Fruit fly (Drosophila melanogaster) whole organism, wandering third instar larva: Measurements from ENCODE around the gene CG43138.

ENCODE experiments used
- Abd-B ChIP-seq: fragments of >200 bp; optimal IDR thresholded peaks from 2 replicates; lab custom pipeline; 2017; ENCODE audit warnings: missing biosample characterization, missing genetic modification characterization
- CG9705 ChIP-seq: fragments of 200-800 bp; sonication (Bioruptor generic); optimal IDR thresholded peaks from 2 replicates; lab custom pipeline; 2018; ENCODE audit warnings: missing biosample characterization, mild to moderate bottlenecking, missing genetic modification characterization
- CrebA ChIP-seq: fragments of 200-800 bp; sonication (Bioruptor generic); optimal IDR thresholded peaks from 2 replicates; lab custom pipeline; 2016; ENCODE audit warnings: missing biosample characterization, mild to moderate bottlenecking, missing genetic modification characterization, borderline replicate concordance
- Dif ChIP-seq: fragments of 200-275, 200-300 bp; sonication (Bioruptor generic); optimal IDR thresholded peaks from 2 replicates; lab custom pipeline; 2018; ENCODE audit warnings: missing biosample characterization, missing genetic modification characterization; ENCODE audit not compliant: partially characterized antibody
- HLH106 ChIP-seq: fragments of 200-800 bp; optimal IDR thresholded peaks from 3 replicates; lab custom pipeline; 2019; ENCODE audit warnings: missing biosample characterization, mild to moderate bottlenecking, missing genetic modification characterization, moderate library complexity
- Hnf4 ChIP-seq: fragments of 200-800 bp; sonication (Bioruptor generic); optimal IDR thresholded peaks from 2 replicates; lab custom pipeline; 2016; ENCODE audit warnings: missing biosample characterization, mild to moderate bottlenecking, missing genetic modification characterization
- Jra ChIP-seq: sonication (Bioruptor generic); optimal IDR thresholded peaks from 2 replicates; lab custom pipeline; 2016; ENCODE audit warnings: missing biosample characterization, missing genetic modification characterization
- Mio ChIP-seq: sonication (Bioruptor generic); optimal IDR thresholded peaks from 2 replicates; lab custom pipeline; 2016; ENCODE audit warnings: missing biosample characterization, missing genetic modification characterization
- Myc ChIP-seq: fragments of >200 bp; optimal IDR thresholded peaks from 2 replicates; lab custom pipeline; 2017
- N ChIP-seq: fragments of >200 bp; optimal IDR thresholded peaks from 2 replicates; lab custom pipeline; 2018; ENCODE audit warnings: missing biosample characterization, missing external identifiers, missing genetic modification characterization
- OdsH ChIP-seq: fragments of 200-800 bp; sonication (Bioruptor generic); optimal IDR thresholded peaks from 2 replicates; lab custom pipeline; 2016; ENCODE audit warnings: missing biosample characterization, mild to moderate bottlenecking, missing genetic modification characterization
- Rel ChIP-seq, 2 experiments: fragments of 200-800 bp; sonication (Bioruptor generic) in 1 of 2; optimal IDR thresholded peaks; 2 replicates in 1 of 2; 3 replicates in 1 of 2; lab custom pipeline; 2016 to 2019; ENCODE audit warnings: mild to moderate bottlenecking in 2 of 2, missing biosample characterization in 2 of 2, missing genetic modification characterization in 2 of 2, moderate library complexity in 1 of 2
- Sp1 ChIP-seq: fragments of 200-800 bp; sonication (Bioruptor generic); optimal IDR thresholded peaks from 3 replicates; lab custom pipeline; 2019; ENCODE audit warnings: missing biosample characterization, mild to moderate bottlenecking, missing genetic modification characterization, moderate library complexity
- Vsx2 ChIP-seq: fragments of 200-300, 225-300 bp; sonication (Bioruptor generic); optimal IDR thresholded peaks from 2 replicates; lab custom pipeline; 2018; ENCODE audit warnings: missing biosample characterization, missing genetic modification characterization; ENCODE audit not compliant: partially characterized antibody
- br ChIP-seq: fragments of 200-800 bp; sonication (Bioruptor generic); optimal IDR thresholded peaks from 2 replicates; lab custom pipeline; 2016; ENCODE audit warnings: missing biosample characterization, missing genetic modification characterization
- brk ChIP-seq: fragments of 200-800 bp; sonication (Bioruptor generic); optimal IDR thresholded peaks from 2 replicates; lab custom pipeline; 2016; ENCODE audit warnings: missing biosample characterization, mild to moderate bottlenecking, missing genetic modification characterization
- dl ChIP-seq, 2 experiments: fragments of 175-275, 200-275 bp in 1 of 2; fragments of 200-275 bp in 1 of 2; sonication (Bioruptor generic); optimal IDR thresholded peaks; lab custom pipeline; 2018; ENCODE audit warnings: mild to moderate bottlenecking in 2 of 2, missing biosample characterization in 2 of 2, missing genetic modification characterization in 2 of 2, moderate library complexity in 2 of 2; ENCODE audit not compliant: partially characterized antibody in 2 of 2, insufficient read depth in 1 of 2
- dmrt93B ChIP-seq: fragments of 200-800 bp; sonication (Bioruptor generic); optimal IDR thresholded peaks from 2 replicates; lab custom pipeline; 2018; ENCODE audit warnings: missing biosample characterization, mild to moderate bottlenecking, missing genetic modification characterization
- dsf ChIP-seq: sonication (Bioruptor generic); optimal IDR thresholded peaks from 2 replicates; lab custom pipeline; 2016; ENCODE audit warnings: missing biosample characterization, missing genetic modification characterization, borderline replicate concordance
- ey ChIP-seq: fragments of 200-800 bp; sonication (Bioruptor generic); optimal IDR thresholded peaks from 2 replicates; lab custom pipeline; 2016; ENCODE audit warnings: missing biosample characterization, missing genetic modification characterization
- foxo ChIP-seq, 2 experiments: fragments of 200-800 bp; sonication (Bioruptor generic); optimal IDR thresholded peaks; 2 replicates in 1 of 2; 3 replicates in 1 of 2; lab custom pipeline; 2016 to 2017; ENCODE audit warnings: missing biosample characterization in 2 of 2, missing genetic modification characterization in 2 of 2
- fru ChIP-seq: fragments of 200-800 bp; sonication (Bioruptor generic); optimal IDR thresholded peaks from 3 replicates; lab custom pipeline; 2016; ENCODE audit warnings: missing biosample characterization, mild to moderate bottlenecking, missing genetic modification characterization
- h ChIP-seq: fragments of 200-800 bp; sonication (Bioruptor generic); optimal IDR thresholded peaks from 3 replicates; lab custom pipeline; 2016; ENCODE audit warnings: missing biosample characterization, mild to moderate bottlenecking, missing genetic modification characterization
- jim ChIP-seq: fragments of 175-275, 200-325 bp; sonication (Bioruptor generic); optimal IDR thresholded peaks from 2 replicates; lab custom pipeline; 2016; ENCODE audit warnings: missing biosample characterization, mild to moderate bottlenecking, missing genetic modification characterization
- lola ChIP-seq: fragments of >200 bp; optimal IDR thresholded peaks from 2 replicates; lab custom pipeline; 2017; ENCODE audit warnings: missing biosample characterization, missing genetic modification characterization
- pan ChIP-seq: fragments of >200 bp; optimal IDR thresholded peaks from 2 replicates; lab custom pipeline; 2017
- psq ChIP-seq: fragments of 200-800 bp; sonication (Bioruptor generic); optimal IDR thresholded peaks from 3 replicates; lab custom pipeline; 2017; ENCODE audit warnings: missing biosample characterization, mild to moderate bottlenecking, missing genetic modification characterization, moderate library complexity
- rgr ChIP-seq: fragments of 200-800 bp; sonication (Bioruptor generic); optimal IDR thresholded peaks from 3 replicates; lab custom pipeline; 2016; ENCODE audit warnings: missing biosample characterization, mild to moderate bottlenecking, missing genetic modification characterization
- sage ChIP-seq: fragments of 200-800 bp; sonication (Bioruptor generic); optimal IDR thresholded peaks from 2 replicates; lab custom pipeline; 2016; ENCODE audit warnings: missing biosample characterization, mild to moderate bottlenecking, missing genetic modification characterization
- sv ChIP-seq: fragments of 200-800 bp; sonication (Bioruptor generic); optimal IDR thresholded peaks from 3 replicates; lab custom pipeline; 2016; ENCODE audit warnings: missing biosample characterization, missing genetic modification characterization
- tai ChIP-seq: sonication (Bioruptor generic); optimal IDR thresholded peaks from 2 replicates; lab custom pipeline; 2016; ENCODE audit warnings: missing biosample characterization, missing genetic modification characterization
- usp ChIP-seq: fragments of >200 bp; optimal IDR thresholded peaks from 2 replicates; lab custom pipeline; 2017; ENCODE audit warnings: missing biosample characterization, missing genetic modification characterization
- woc ChIP-seq: sonication (Bioruptor generic); optimal IDR thresholded peaks from 2 replicates; lab custom pipeline; 2016; ENCODE audit warnings: missing biosample characterization, mild to moderate bottlenecking, missing genetic modification characterization

Gene CG43138

dm6 chrX:7542540-7542939 is 14.4 kb downstream of the CG43138 start:
- TF ChIP-seq Rel (GFP tag; optimal IDR thresholded peaks at IDR 0.05; lab: Kevin White, UChicago) (no peak), Rel (tag; optimal IDR thresholded peaks at IDR 0.05; lab: Kevin White, UChicago) (no peak), sage (GFP tag; lab: Kevin White, UChicago) (no peak), lola (GFP tag; lab: Kevin White, UChicago) (no peak)

dm6 chrX:7543891-7544290 is 15.8 kb downstream of the CG43138 start:
- TF ChIP-seq usp (GFP tag; lab: Kevin White, UChicago) (no peak), dmrt93B (GFP tag; lab: Kevin White, UChicago) (peak; percentile 3), tai (GFP tag; lab: Kevin White, UChicago) (no peak), N (GFP tag; lab: Kevin White, UChicago) (no peak), Mio (no peak), dsf (GFP tag; lab: Kevin White, UChicago) (no peak), sv (GFP tag; lab: Kevin White, UChicago) (no peak), jim (GFP tag; lab: Kevin White, UChicago) (no peak), CG9705 (no peak), foxo (GFP tag; optimal IDR thresholded peaks at IDR 0.05; lab: Kevin White, UChicago) (peak in 1 of 2 experiments; percentile 46), Jra (no peak), br (peak; percentile 37), dl (GFP tag; optimal IDR thresholded peaks at IDR 0.05; lab: Kevin White, UChicago; ENCODE audit: insufficient read depth in 1 of 2, partially characterized antibody in 2 of 2) (no peak), Vsx2 (GFP tag; lab: Kevin White, UChicago) (no peak), OdsH (GFP tag; lab: Kevin White, UChicago) (peak; percentile 29), h (GFP tag; lab: Kevin White, UChicago) (peak; percentile 48), sage (GFP tag; lab: Kevin White, UChicago) (no peak), rgr (GFP tag; lab: Kevin White, UChicago) (peak; percentile 43), fru (GFP tag; lab: Kevin White, UChicago) (peak; percentile 54), Sp1 (GFP tag; lab: Kevin White, UChicago) (peak; percentile 24), Hnf4 (peak; percentile 6), psq (GFP tag; lab: Kevin White, UChicago) (peak; percentile 5), brk (no peak), HLH106 (tag; lab: Kevin White, UChicago) (peak; percentile 30), ey (GFP tag; lab: Kevin White, UChicago) (peak; percentile 38), Myc (lab: Kevin White, UChicago) (no peak), woc (peak; percentile 2), pan (lab: Kevin White, UChicago) (no peak)

dm6 chrX:7546362-7546761 is 18.3 kb downstream of the CG43138 start:
- TF ChIP-seq h (GFP tag; lab: Kevin White, UChicago) = peak; percentile 11
- TF ChIP-seq Abd-B (GFP tag; lab: Kevin White, UChicago) = no peak
- no peak for TF ChIP-seq Dif (GFP tag; lab: Kevin White, UChicago)

- TF ChIP-seq jim (GFP tag; lab: Kevin White, UChicago) (no peak), br (no peak), usp (GFP tag; lab: Kevin White, UChicago) (no peak), psq (GFP tag; lab: Kevin White, UChicago) (no peak), CrebA (GFP tag; lab: Kevin White, UChicago) (no peak), Abd-B (GFP tag; lab: Kevin White, UChicago) (no peak), N (GFP tag; lab: Kevin White, UChicago) (no peak), sage (GFP tag; lab: Kevin White, UChicago) (no peak), tai (GFP tag; lab: Kevin White, UChicago) (no peak)
- TF ChIP-seq, all 38 proteins: peak for 0
Observed at dm6 chrX:7547892-7548291, 19.8 kb downstream of the CG43138 start, which contains the start of gene CG32719. CG32719 (minus strand) TSS chrX:7547992.
